Worm (Caenorhabditis elegans): Measurements from ENCODE around the gene C23G10.10.

DNA sequence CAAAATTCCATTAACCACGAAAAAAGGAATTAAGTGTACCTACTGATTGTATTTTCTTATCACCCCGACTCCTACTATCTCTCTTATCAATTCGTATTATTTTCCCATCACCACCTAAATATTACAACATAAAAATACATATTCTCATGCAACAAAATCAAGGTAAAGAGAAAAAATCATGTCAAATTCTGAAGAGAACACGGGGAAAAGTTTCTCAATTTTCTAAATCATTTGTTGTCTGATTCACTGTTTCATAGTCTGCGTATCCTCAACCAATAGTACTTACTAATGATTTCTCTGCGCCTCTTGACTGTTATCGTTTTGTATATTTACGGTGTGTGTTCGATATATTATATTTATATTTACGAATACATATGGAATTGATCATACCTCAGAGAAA is 18.1 kb upstream of the C23G10.10 start:
- TF ChIP-seq ceh-13 (GFP tag; optimal IDR thresholded peaks at IDR 0.05): no peak
- no peak for TF ChIP-seq pes-1 (GFP tag; IDR thresholded peaks at IDR 0.05)
- TF ChIP-seq tbx-37 (GFP tag; conservative IDR thresholded peaks at IDR 0.05): no peak
